Fruit fly (Drosophila melanogaster) whole organism, wandering third instar larva: Measurements from ENCODE around the gene Oga.
A peak's percentile ranks its signal among the peaks of the same experiment; 100 is the strongest.

Experiments used
- Abd-B ChIP-seq: fragments of >200 bp; optimal IDR thresholded peaks from 2 replicates; lab custom pipeline; 2017; ENCODE audit warnings: missing biosample characterization, missing genetic modification characterization
- CG32264 ChIP-seq: fragments of 200-800 bp; sonication (Bioruptor generic); optimal IDR thresholded peaks from 2 replicates; lab custom pipeline; 2016; ENCODE audit warnings: missing biosample characterization, missing genetic modification characterization
- CG9705 ChIP-seq: fragments of 200-800 bp; sonication (Bioruptor generic); optimal IDR thresholded peaks from 2 replicates; lab custom pipeline; 2018; ENCODE audit warnings: missing biosample characterization, mild to moderate bottlenecking, missing genetic modification characterization
- CrebA ChIP-seq: fragments of 200-800 bp; sonication (Bioruptor generic); optimal IDR thresholded peaks from 2 replicates; lab custom pipeline; 2016; ENCODE audit warnings: missing biosample characterization, mild to moderate bottlenecking, missing genetic modification characterization, borderline replicate concordance
- Dfd ChIP-seq: fragments of >200 bp; optimal IDR thresholded peaks from 2 replicates; lab custom pipeline; 2017; ENCODE audit warnings: missing biosample characterization, missing genetic modification characterization
- Dif ChIP-seq: fragments of 200-275, 200-300 bp; sonication (Bioruptor generic); optimal IDR thresholded peaks from 2 replicates; lab custom pipeline; 2018; ENCODE audit warnings: missing biosample characterization, missing genetic modification characterization; ENCODE audit not compliant: partially characterized antibody
- GATAd ChIP-seq: sonication (Bioruptor generic); optimal IDR thresholded peaks from 2 replicates; lab custom pipeline; 2016; ENCODE audit warnings: missing biosample characterization, missing genetic modification characterization
- HLH106 ChIP-seq: fragments of 200-800 bp; optimal IDR thresholded peaks from 3 replicates; lab custom pipeline; 2019; ENCODE audit warnings: missing biosample characterization, mild to moderate bottlenecking, missing genetic modification characterization, moderate library complexity
- Hnf4 ChIP-seq: fragments of 200-800 bp; sonication (Bioruptor generic); optimal IDR thresholded peaks from 2 replicates; lab custom pipeline; 2016; ENCODE audit warnings: missing biosample characterization, mild to moderate bottlenecking, missing genetic modification characterization
- Hr78 ChIP-seq: fragments of >200 bp; optimal IDR thresholded peaks from 2 replicates; lab custom pipeline; 2017; ENCODE audit warnings: missing biosample characterization, missing genetic modification characterization
- Hr83 ChIP-seq: fragments of 200-300 bp; sonication (Bioruptor generic); optimal IDR thresholded peaks from 2 replicates; lab custom pipeline; 2016; ENCODE audit warnings: missing biosample characterization, mild to moderate bottlenecking, missing genetic modification characterization, moderate library complexity; ENCODE audit not compliant: poor library complexity, severe bottlenecking
- Jra ChIP-seq: sonication (Bioruptor generic); optimal IDR thresholded peaks from 2 replicates; lab custom pipeline; 2016; ENCODE audit warnings: missing biosample characterization, missing genetic modification characterization
- Mio ChIP-seq: sonication (Bioruptor generic); optimal IDR thresholded peaks from 2 replicates; lab custom pipeline; 2016; ENCODE audit warnings: missing biosample characterization, missing genetic modification characterization
- Myc ChIP-seq: fragments of >200 bp; optimal IDR thresholded peaks from 2 replicates; lab custom pipeline; 2017
- N ChIP-seq: fragments of >200 bp; optimal IDR thresholded peaks from 2 replicates; lab custom pipeline; 2018; ENCODE audit warnings: missing biosample characterization, missing external identifiers, missing genetic modification characterization
- OdsH ChIP-seq: fragments of 200-800 bp; sonication (Bioruptor generic); optimal IDR thresholded peaks from 2 replicates; lab custom pipeline; 2016; ENCODE audit warnings: missing biosample characterization, mild to moderate bottlenecking, missing genetic modification characterization
- Rel ChIP-seq, 2 experiments: fragments of 200-800 bp; sonication (Bioruptor generic) in 1 of 2; optimal IDR thresholded peaks; 2 replicates in 1 of 2; 3 replicates in 1 of 2; lab custom pipeline; 2016 to 2019; ENCODE audit warnings: mild to moderate bottlenecking in 2 of 2, missing biosample characterization in 2 of 2, missing genetic modification characterization in 2 of 2, moderate library complexity in 1 of 2
- Sp1 ChIP-seq: fragments of 200-800 bp; sonication (Bioruptor generic); optimal IDR thresholded peaks from 3 replicates; lab custom pipeline; 2019; ENCODE audit warnings: missing biosample characterization, mild to moderate bottlenecking, missing genetic modification characterization, moderate library complexity
- Vsx2 ChIP-seq: fragments of 200-300, 225-300 bp; sonication (Bioruptor generic); optimal IDR thresholded peaks from 2 replicates; lab custom pipeline; 2018; ENCODE audit warnings: missing biosample characterization, missing genetic modification characterization; ENCODE audit not compliant: partially characterized antibody
- br ChIP-seq: fragments of 200-800 bp; sonication (Bioruptor generic); optimal IDR thresholded peaks from 2 replicates; lab custom pipeline; 2016; ENCODE audit warnings: missing biosample characterization, missing genetic modification characterization
- brk ChIP-seq: fragments of 200-800 bp; sonication (Bioruptor generic); optimal IDR thresholded peaks from 2 replicates; lab custom pipeline; 2016; ENCODE audit warnings: missing biosample characterization, mild to moderate bottlenecking, missing genetic modification characterization
- dl ChIP-seq, 2 experiments: fragments of 175-275, 200-275 bp in 1 of 2; fragments of 200-275 bp in 1 of 2; sonication (Bioruptor generic); optimal IDR thresholded peaks; lab custom pipeline; 2018; ENCODE audit warnings: mild to moderate bottlenecking in 2 of 2, missing biosample characterization in 2 of 2, missing genetic modification characterization in 2 of 2, moderate library complexity in 2 of 2; ENCODE audit not compliant: partially characterized antibody in 2 of 2, insufficient read depth in 1 of 2
- dmrt93B ChIP-seq: fragments of 200-800 bp; sonication (Bioruptor generic); optimal IDR thresholded peaks from 2 replicates; lab custom pipeline; 2018; ENCODE audit warnings: missing biosample characterization, mild to moderate bottlenecking, missing genetic modification characterization
- dsf ChIP-seq: sonication (Bioruptor generic); optimal IDR thresholded peaks from 2 replicates; lab custom pipeline; 2016; ENCODE audit warnings: missing biosample characterization, missing genetic modification characterization, borderline replicate concordance
- ey ChIP-seq: fragments of 200-800 bp; sonication (Bioruptor generic); optimal IDR thresholded peaks from 2 replicates; lab custom pipeline; 2016; ENCODE audit warnings: missing biosample characterization, missing genetic modification characterization
- foxo ChIP-seq, 2 experiments: fragments of 200-800 bp; sonication (Bioruptor generic); optimal IDR thresholded peaks; 2 replicates in 1 of 2; 3 replicates in 1 of 2; lab custom pipeline; 2016 to 2017; ENCODE audit warnings: missing biosample characterization in 2 of 2, missing genetic modification characterization in 2 of 2
- fru ChIP-seq: fragments of 200-800 bp; sonication (Bioruptor generic); optimal IDR thresholded peaks from 3 replicates; lab custom pipeline; 2016; ENCODE audit warnings: missing biosample characterization, mild to moderate bottlenecking, missing genetic modification characterization
- h ChIP-seq: fragments of 200-800 bp; sonication (Bioruptor generic); optimal IDR thresholded peaks from 3 replicates; lab custom pipeline; 2016; ENCODE audit warnings: missing biosample characterization, mild to moderate bottlenecking, missing genetic modification characterization
- jim ChIP-seq: fragments of 175-275, 200-325 bp; sonication (Bioruptor generic); optimal IDR thresholded peaks from 2 replicates; lab custom pipeline; 2016; ENCODE audit warnings: missing biosample characterization, mild to moderate bottlenecking, missing genetic modification characterization
- lola ChIP-seq: fragments of >200 bp; optimal IDR thresholded peaks from 2 replicates; lab custom pipeline; 2017; ENCODE audit warnings: missing biosample characterization, missing genetic modification characterization
- pan ChIP-seq: fragments of >200 bp; optimal IDR thresholded peaks from 2 replicates; lab custom pipeline; 2017
- psq ChIP-seq: fragments of 200-800 bp; sonication (Bioruptor generic); optimal IDR thresholded peaks from 3 replicates; lab custom pipeline; 2017; ENCODE audit warnings: missing biosample characterization, mild to moderate bottlenecking, missing genetic modification characterization, moderate library complexity
- rgr ChIP-seq: fragments of 200-800 bp; sonication (Bioruptor generic); optimal IDR thresholded peaks from 3 replicates; lab custom pipeline; 2016; ENCODE audit warnings: missing biosample characterization, mild to moderate bottlenecking, missing genetic modification characterization
- sage ChIP-seq: fragments of 200-800 bp; sonication (Bioruptor generic); optimal IDR thresholded peaks from 2 replicates; lab custom pipeline; 2016; ENCODE audit warnings: missing biosample characterization, mild to moderate bottlenecking, missing genetic modification characterization
- sv ChIP-seq: fragments of 200-800 bp; sonication (Bioruptor generic); optimal IDR thresholded peaks from 3 replicates; lab custom pipeline; 2016; ENCODE audit warnings: missing biosample characterization, missing genetic modification characterization
- tai ChIP-seq: sonication (Bioruptor generic); optimal IDR thresholded peaks from 2 replicates; lab custom pipeline; 2016; ENCODE audit warnings: missing biosample characterization, missing genetic modification characterization
- usp ChIP-seq: fragments of >200 bp; optimal IDR thresholded peaks from 2 replicates; lab custom pipeline; 2017; ENCODE audit warnings: missing biosample characterization, missing genetic modification characterization
- woc ChIP-seq: sonication (Bioruptor generic); optimal IDR thresholded peaks from 2 replicates; lab custom pipeline; 2016; ENCODE audit warnings: missing biosample characterization, mild to moderate bottlenecking, missing genetic modification characterization

The Oga gene

dm6 chr3R:21186606-21187393, 32.1 kb upstream of the Oga start:
- TF ChIP-seq CrebA (no peak), foxo (GFP tag; optimal IDR thresholded peaks at IDR 0.05; lab: Kevin White, UChicago) (peak in 1 of 2 experiments; percentile 50), sage (GFP tag; lab: Kevin White, UChicago) (no peak), GATAd (GFP tag; lab: Kevin White, UChicago) (no peak), psq (GFP tag; lab: Kevin White, UChicago) (peak; percentile 64), Rel (GFP tag; optimal IDR thresholded peaks at IDR 0.05; lab: Kevin White, UChicago) (no peak), Rel (tag; optimal IDR thresholded peaks at IDR 0.05; lab: Kevin White, UChicago) (no peak), Dfd (GFP tag; lab: Kevin White, UChicago) (no peak), sv (GFP tag; lab: Kevin White, UChicago) (peak; percentile 32), Vsx2 (GFP tag; lab: Kevin White, UChicago) (no peak), h (peak; percentile 64), tai (GFP tag; lab: Kevin White, UChicago) (no peak), CG9705 (GFP tag; lab: Kevin White, UChicago) (peak; percentile 18), jim (no peak), br (peak; percentile 39), OdsH (GFP tag; lab: Kevin White, UChicago) (peak; percentile 36), dl (GFP tag; optimal IDR thresholded peaks at IDR 0.05; lab: Kevin White, UChicago; ENCODE audit: insufficient read depth in 1 of 2, partially characterized antibody in 2 of 2) (no peak), brk (GFP tag; lab: Kevin White, UChicago) (no peak), Hnf4 (no peak), Abd-B (GFP tag; lab: Kevin White, UChicago) (no peak), Hr83 (GFP tag; lab: Kevin White, UChicago) (no peak), N (GFP tag; lab: Kevin White, UChicago) (no peak), Mio (GFP tag; lab: Kevin White, UChicago) (no peak), Dif (GFP tag; lab: Kevin White, UChicago) (no peak), woc (GFP tag; lab: Kevin White, UChicago) (peak; percentile 89), rgr (GFP tag; lab: Kevin White, UChicago) (peak; percentile 31), ey (GFP tag; lab: Kevin White, UChicago) (peak; percentile 59), dmrt93B (peak; percentile 8), Myc (lab: Kevin White, UChicago) (peak; percentile 97), fru (peak; percentile 55), dsf (no peak), Sp1 (peak; percentile 43), CG32264 (no peak), usp (no peak), lola (GFP tag; lab: Kevin White, UChicago) (no peak), Hr78 (no peak), Jra (GFP tag; lab: Kevin White, UChicago) (no peak), HLH106 (tag; lab: Kevin White, UChicago) (peak; percentile 24), pan (lab: Kevin White, UChicago) (no peak)
- TF ChIP-seq, all 38 proteins: peak for 15
